Worm (Caenorhabditis elegans): ENCODE data around the gene icd-1.

DNA sequence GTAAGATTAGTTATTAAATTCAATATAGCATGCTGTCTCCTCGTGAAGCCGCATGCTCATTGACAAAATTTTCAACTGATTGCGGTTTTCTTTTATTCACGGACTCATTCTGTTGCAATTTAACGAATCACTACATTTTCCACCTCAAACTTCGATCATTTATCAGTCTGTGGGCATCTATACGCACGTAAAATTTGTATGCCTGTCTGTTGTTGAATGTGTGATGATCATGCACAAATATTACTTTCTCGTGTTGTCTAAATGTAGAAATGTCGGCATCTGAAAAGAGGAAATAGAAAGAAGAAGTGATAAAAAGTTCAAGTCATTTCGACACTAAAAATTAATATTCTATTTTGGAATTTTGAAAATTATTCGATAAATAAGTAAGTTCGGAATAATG is 24.1 kb upstream of the icd-1 start:
- TF ChIP-seq him-1 (tag; optimal IDR thresholded peaks at IDR 0.05) (no peak), W03F9.2 (tag; optimal IDR thresholded peaks at IDR 0.05) (no peak)

All from whole organism, L4/young adult.